Worm (Caenorhabditis elegans): Measurements from ENCODE around the gene T19H5.6.
"Not testable (repeated sequence)": the region's sequence is repeated elsewhere in the genome, so short reads cannot be mapped to it uniquely, and the experiment has no call there.

T19H5.6 gene

DNA sequence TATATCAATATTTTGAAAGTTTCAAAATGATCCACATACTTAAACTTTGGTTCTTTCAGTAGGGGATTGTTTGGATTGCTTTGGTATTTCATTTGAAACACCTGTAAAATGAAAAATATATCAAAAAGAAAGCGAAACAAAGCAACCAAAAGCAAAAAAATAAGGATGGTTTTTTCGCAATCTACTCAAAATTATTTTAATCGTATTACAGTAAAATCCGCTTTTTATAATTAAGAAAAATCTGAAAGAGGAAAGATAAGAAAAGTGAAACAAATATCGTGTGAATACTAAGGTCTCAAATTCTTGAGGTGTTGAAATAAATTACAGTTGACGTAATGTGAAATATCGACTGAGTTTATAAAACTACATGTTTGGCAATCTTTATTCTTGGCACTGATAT, 3.9 kb downstream of the T19H5.6 start, which contains the start of gene chil-22:
Gene chil-22 (minus strand): TSS at position 101 of the 400 bp plus-strand sequence.
- TF ChIP-seq ceh-79 (tag; optimal IDR thresholded peaks at IDR 0.05), result no peak

DNA sequence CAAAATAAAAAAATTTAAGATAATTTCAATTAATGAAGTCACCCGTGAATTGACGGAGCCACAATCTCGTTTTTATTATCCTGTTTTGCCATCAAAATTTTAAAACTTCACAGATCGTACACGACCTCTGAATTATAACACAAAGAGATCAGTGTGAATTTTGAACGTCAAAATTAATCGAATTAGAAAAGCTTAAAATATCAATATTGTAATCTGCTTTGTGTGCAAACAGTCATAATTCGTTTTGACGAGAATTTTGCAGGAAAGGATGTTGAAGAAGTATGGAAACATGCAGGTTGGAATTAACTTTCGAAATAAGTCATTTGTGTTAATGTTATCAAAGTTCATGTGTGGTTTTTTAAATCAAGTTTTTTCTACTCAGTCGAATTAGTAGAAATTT, 8.1 kb downstream of the T19H5.6 start, which contains the start of gene chil-21:
Gene chil-21 (minus strand): TSS at position 101 of the 400 bp plus-strand sequence.
- not testable (repeated sequence) for TF ChIP-seq dpl-1 (GFP tag; optimal IDR thresholded peaks at IDR 0.05); chd-7 (tag; optimal IDR thresholded peaks at IDR 0.05); B0035.1 (tag; optimal IDR thresholded peaks at IDR 0.05)

DNA sequence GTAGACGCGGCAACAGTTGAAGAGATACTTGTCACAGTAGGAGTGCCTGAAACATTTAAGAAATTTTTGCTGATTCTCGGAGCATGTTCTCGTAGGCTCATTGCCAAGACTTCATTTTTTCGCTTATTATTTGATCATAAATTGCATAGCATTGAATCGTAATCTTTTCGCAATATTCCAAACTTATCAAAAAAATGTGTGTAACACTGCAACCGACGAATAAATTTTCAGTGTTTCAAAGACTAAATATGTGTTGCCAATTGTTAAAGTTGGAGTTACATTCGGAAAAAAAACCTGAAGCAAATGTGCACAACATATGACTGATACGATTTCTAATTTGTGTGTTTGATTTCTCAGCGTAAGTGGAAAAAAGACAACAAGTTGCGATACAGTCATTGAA, 10.6 kb downstream of the T19H5.6 start, which contains the start of gene R09D1.14:
Gene R09D1.14 (minus strand): TSS at position 101 of the 400 bp plus-strand sequence.
- TF ChIP-seq ZK185.1 (tag; optimal IDR thresholded peaks at IDR 0.05; ENCODE audit: poor library complexity, severe bottlenecking); rpc-1 (optimal IDR thresholded peaks at IDR 0.05); rpc-1 (tag; optimal IDR thresholded peaks at IDR 0.05); nfya-1 (tag; optimal IDR thresholded peaks at IDR 0.05; ENCODE audit: borderline replicate concordance, insufficient read depth): not testable (repeated sequence)

DNA sequence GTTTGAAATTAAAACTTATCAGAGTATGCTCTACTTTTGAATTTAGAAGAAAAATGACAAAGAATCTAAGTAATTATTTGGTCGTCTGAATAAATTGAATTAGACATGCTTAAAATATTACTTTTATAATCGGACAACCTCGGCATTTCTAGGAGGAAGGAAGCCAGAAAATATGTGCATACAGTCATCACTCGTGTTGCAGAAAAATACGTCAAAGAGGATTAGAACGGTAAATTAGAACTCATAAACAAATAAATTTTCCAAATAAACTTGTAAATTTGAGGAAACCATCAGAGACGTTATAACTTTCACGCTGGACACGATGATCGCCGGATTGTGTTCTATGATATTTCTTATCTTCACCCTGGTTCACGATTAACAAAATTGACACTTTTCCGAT, 15.7 kb downstream of the T19H5.6 start, which contains the start of gene chil-19:
Gene chil-19 (minus strand): TSS at position 101 of the 400 bp plus-strand sequence.
- TF ChIP-seq nhr-179 (tag; optimal IDR thresholded peaks at IDR 0.05) (no peak), F55B11.4 (tag; optimal IDR thresholded peaks at IDR 0.05; ENCODE audit: borderline replicate concordance, insufficient read depth) (no peak), atf-7 (tag; optimal IDR thresholded peaks at IDR 0.05) (no peak), akir-1 (GFP tag; optimal IDR thresholded peaks at IDR 0.05) (no peak), nfya-2 (GFP tag; IDR thresholded peaks at IDR 0.05) (no peak), mes-4 (tag; optimal IDR thresholded peaks at IDR 0.05) (no peak), ceh-91 (GFP tag; IDR thresholded peaks at IDR 0.05) (no peak), Y79H2A.3 (GFP tag; conservative IDR thresholded peaks at IDR 0.05) (no peak), Y53F4B.3 (GFP tag; IDR thresholded peaks at IDR 0.05) (no peak), rpc-1 (optimal IDR thresholded peaks at IDR 0.05) (no peak), rpc-1 (tag; optimal IDR thresholded peaks at IDR 0.05) (no peak), lir-1 (GFP tag; conservative IDR thresholded peaks at IDR 0.05) (no peak)

DNA sequence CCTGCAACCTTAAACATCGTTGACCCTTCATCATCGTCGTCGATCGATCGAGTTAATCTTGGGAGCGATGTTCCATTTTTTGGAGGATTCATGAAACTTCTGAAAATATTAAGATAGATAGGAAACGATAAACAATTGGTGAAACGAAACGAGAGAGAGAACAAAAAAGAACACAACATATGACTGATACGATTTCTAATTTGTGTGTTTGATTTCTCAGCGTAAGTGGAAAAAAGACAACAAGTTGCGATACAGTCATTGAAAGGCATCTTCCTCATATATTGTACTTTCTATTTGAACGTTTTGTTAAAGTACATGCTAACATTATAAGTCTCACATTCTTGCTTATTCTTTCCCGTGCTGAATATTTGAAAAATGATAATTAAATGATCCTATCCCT, 17.8 kb downstream of the T19H5.6 start, which contains the start of gene R09D1.12:
Gene R09D1.12 (minus strand): TSS at position 101 of the 400 bp plus-strand sequence.
- not testable (repeated sequence) for TF ChIP-seq K11D2.4 (GFP tag; IDR thresholded peaks at IDR 0.05); xnd-1 (tag; optimal IDR thresholded peaks at IDR 0.05); hlh-12 (tag; optimal IDR thresholded peaks at IDR 0.05)

DNA sequence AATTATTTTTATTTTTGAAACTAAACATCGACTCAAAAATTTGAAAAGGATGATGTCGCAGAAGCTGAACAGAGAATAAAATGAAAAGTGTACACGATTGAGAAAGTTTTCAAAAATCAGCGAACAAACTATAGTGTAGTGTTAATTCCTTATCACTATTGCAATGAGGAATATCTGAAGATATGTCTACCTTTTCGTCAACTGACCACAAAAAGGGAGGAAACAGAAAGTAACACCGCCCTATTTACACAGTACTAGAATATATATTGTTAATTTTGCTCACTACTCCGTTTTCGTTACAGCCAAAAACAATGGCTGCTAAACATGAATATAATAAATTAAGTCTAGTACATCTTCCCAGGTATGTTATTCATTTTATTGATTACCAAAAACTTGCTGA, 22.1 kb downstream of the T19H5.6 start, which contains the start of gene chil-18:
Gene chil-18 (plus strand): TSS at position 301 of the 400 bp plus-strand sequence.
- TF ChIP-seq nfya-1 (tag; optimal IDR thresholded peaks at IDR 0.05; ENCODE audit: borderline replicate concordance, insufficient read depth) (no peak), fkh-3 (tag; optimal IDR thresholded peaks at IDR 0.05) (no peak), nhr-120 (GFP tag; IDR thresholded peaks at IDR 0.05) (no peak), lin-35 (GFP tag; optimal IDR thresholded peaks at IDR 0.05) (no peak), Y56A3A.18 (GFP tag; IDR thresholded peaks at IDR 0.05) (no peak), Y79H2A.3 (GFP tag; conservative IDR thresholded peaks at IDR 0.05) (no peak)

DNA sequence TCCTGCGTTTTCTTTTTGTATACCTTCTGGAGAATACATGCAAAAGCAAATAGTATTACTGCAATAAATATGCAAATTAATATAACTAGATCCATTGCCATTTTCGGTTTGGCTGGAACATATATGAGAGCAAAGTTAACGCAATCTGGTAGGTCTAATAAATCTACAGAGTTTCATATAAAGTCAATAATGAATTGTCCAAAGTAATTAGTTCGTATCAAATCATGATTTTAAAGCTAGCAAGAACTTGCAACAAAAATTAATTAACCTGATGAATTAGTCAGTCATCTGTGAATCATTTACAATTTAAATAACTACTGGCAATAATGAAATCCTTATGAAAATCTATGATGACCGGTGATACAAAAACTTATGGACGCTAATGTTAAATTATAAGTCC, 24.7 kb downstream of the T19H5.6 start, which contains the start of gene R09D1.13:
Gene R09D1.13 (minus strand): TSS at position 101 of the 400 bp plus-strand sequence.
- TF ChIP-seq F22D6.2 (tag; optimal IDR thresholded peaks at IDR 0.05), result no peak
- no peak for TF ChIP-seq Y53G8AR.9 (GFP tag; conservative IDR thresholded peaks at IDR 0.05)
- no peak for TF ChIP-seq repo-1 (tag; optimal IDR thresholded peaks at IDR 0.05)
- no peak for TF ChIP-seq ZK185.1 (tag; optimal IDR thresholded peaks at IDR 0.05; ENCODE audit: poor library complexity, severe bottlenecking)
- TF ChIP-seq let-607 (tag; optimal IDR thresholded peaks at IDR 0.05), result no peak

Data from whole organism, young adult.